Fruit fly (Drosophila melanogaster) whole organism: ENCODE data around the gene lcs.
A peak's percentile ranks its signal among the peaks of the same experiment; 100 is the strongest.

ENCODE experiments used
- CG8478 ChIP-seq: fragments of >200 bp; optimal IDR thresholded peaks from 2 replicates; lab custom pipeline; 2018; ENCODE audit warnings: inconsistent platforms
- Dll ChIP-seq: fragments of >200 bp; optimal IDR thresholded peaks from 2 replicates; lab custom pipeline; 2017
- EcR ChIP-seq, 2 experiments: fragments of >200 bp; optimal IDR thresholded peaks; 2 replicates each; lab custom pipeline; 2017; ENCODE audit warnings: missing biosample characterization in 2 of 2, missing genetic modification characterization in 2 of 2, missing genetic modification reagents in 2 of 2
- pan ChIP-seq: fragments of >200 bp; optimal IDR thresholded peaks from 2 replicates; lab custom pipeline; 2017
- psq ChIP-seq: fragments of >200 bp; optimal IDR thresholded peaks from 2 replicates; lab custom pipeline; 2017
- usp ChIP-seq: fragments of >200 bp; optimal IDR thresholded peaks from 2 replicates; lab custom pipeline; 2017; ENCODE audit warnings: missing biosample characterization, missing genetic modification characterization, mixed read lengths

lcs gene

DNA sequence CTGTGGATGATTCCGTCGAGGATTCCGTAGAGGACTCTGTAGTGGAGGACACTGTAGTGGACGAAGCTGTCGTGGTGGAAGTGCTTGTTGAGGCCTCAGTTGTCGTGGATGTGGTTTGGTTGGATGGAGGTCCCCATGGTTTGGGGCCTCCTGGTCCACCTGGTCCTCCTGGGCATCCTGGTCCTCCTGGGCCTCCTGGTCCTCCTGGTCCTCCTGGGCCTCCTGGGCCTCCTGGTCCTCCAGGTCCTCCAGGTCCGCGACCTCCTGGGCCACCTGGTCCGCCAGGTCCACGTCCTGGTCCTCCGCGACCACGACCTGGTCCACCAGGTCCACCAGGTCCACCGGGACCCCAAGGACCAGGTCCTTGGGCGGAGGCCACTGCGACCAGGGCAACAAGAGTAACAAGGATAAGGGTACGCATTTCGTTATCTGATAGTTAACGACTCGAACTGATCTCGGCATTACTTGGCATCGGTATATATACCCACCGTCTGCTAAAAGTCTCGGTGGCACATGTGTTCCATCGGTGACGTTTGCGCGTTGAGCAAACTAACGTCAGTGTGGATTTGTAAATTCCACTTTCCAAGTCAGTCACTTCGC, at the start of gene lcs:
TSS of gene lcs (minus strand) at position 457 of the 600 bp plus-strand sequence.
- TF ChIP-seq Dll (lab: Kevin White, UChicago) (no peak), psq (no peak)

DNA sequence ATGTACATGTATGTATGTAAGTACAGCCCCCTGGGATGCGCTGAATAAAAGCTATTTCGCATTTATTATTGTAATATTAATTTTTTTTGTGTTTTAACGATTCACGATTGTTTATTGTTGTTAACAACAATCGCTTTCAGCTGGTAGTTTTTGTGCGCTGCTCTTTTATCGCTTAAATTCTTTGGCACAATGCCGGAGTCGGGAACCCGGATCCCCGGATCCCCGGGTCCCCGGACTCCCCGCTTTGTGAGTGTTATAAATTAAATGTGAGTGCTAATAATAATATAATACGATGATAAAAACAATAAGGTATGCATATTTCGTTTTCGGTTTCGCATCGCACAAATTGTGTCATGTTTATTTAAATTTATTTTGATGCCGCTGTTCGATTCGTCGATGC, 43.6 kb upstream of the lcs start:
- no peak for TF ChIP-seq usp (GFP tag; lab: Kevin White, UChicago)
- no peak for TF ChIP-seq EcR (GFP tag; optimal IDR thresholded peaks at IDR 0.05; lab: Kevin White, UChicago)
- TF ChIP-seq psq: no peak
- no peak for TF ChIP-seq pan (lab: Kevin White, UChicago)
- no peak for TF ChIP-seq CG8478 (lab: Kevin White, UChicago)

DNA sequence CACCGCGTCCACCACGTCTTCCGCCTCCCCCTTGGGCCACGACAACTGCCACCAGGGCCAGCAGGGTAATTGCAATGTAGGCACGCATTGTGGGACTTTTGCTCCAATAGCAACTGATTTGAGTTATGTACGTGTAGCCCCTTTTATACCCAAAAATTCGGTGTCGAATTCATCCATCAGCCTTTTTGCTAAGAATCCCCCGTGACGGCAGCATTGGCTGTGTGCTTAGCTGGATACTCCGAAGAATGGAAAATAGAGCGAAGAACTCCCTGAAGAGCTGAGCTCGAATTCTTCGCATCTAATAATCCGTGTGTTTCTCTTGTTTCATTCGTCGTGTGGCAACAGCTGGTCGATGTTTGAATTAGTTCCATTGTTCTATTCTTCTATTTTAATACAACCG, 32.0 kb upstream of the lcs start, which contains the start of gene CG10918:
TSS of gene CG10918 (minus strand) at position 101 of the 400 bp plus-strand sequence.
- TF ChIP-seq pan (lab: Kevin White, UChicago): no peak

dm6 chrX:21402672-21403071, 5.6 kb upstream of the lcs start, which contains the start of gene whe:
whe (minus strand) TSS chrX:21402772.
- TF ChIP-seq CG8478 (lab: Kevin White, UChicago) (no peak), EcR (GFP tag; optimal IDR thresholded peaks at IDR 0.05; lab: Kevin White, UChicago) (no peak), usp (GFP tag; lab: Kevin White, UChicago) (no peak), Dll (lab: Kevin White, UChicago) (no peak), psq (no peak), pan (lab: Kevin White, UChicago) (no peak)

DNA sequence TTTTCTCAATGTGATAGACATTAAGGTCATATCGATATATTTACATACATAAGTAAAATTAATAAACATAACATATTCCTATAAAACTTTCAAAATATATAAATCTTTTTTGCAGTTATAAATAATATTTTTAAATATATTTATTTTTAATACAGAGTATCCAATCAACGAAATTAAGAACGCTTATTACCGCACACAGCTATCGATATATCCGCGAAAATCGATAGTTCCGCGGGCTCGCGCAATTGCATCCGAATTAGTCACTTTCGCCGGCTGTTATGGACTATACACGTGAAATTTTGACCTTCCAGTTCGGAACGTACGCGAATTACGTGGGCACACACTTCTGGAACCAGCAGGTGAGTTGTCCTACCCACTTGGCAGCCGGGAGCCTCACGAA, 8.4 kb downstream of the lcs start, which contains the start of gene mst:
TSS of gene mst (plus strand) at position 244 of the 400 bp plus-strand sequence.
- no peak for TF ChIP-seq pan (lab: Kevin White, UChicago)
- no peak for TF ChIP-seq CG8478 (lab: Kevin White, UChicago)
- no peak for TF ChIP-seq EcR (GFP tag; optimal IDR thresholded peaks at IDR 0.05; lab: Kevin White, UChicago)
- TF ChIP-seq Dll (lab: Kevin White, UChicago): no peak
- no peak for TF ChIP-seq usp (GFP tag; lab: Kevin White, UChicago)
- no peak for TF ChIP-seq psq

DNA sequence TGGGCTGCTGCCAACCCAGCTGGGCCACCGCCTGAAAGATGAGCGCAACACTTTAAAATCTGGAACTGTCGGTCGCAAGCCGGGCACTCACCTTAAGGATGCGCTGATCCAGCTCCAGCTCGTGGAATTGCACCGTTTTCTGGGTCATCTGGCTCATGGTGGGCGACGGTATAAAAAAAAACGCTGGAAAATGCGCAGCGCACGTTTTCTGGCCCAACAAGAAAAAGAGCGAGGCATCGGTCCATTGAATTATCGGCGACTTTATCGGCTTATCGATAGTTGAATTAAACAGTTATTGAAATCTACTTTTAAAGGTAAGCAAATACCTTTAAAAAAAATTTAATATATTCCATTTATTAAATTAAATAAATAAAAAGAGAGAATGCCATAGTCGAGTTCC, 9.4 kb downstream of the lcs start, which contains the start of gene Ddx56:
TSS of gene Ddx56 (minus strand) at position 252 of the 400 bp plus-strand sequence.
- TF ChIP-seq pan (lab: Kevin White, UChicago) (no peak), Dll (lab: Kevin White, UChicago) (no peak), EcR (GFP tag; optimal IDR thresholded peaks at IDR 0.05; lab: Kevin White, UChicago) (no peak), usp (GFP tag; lab: Kevin White, UChicago) (no peak), psq (no peak), CG8478 (lab: Kevin White, UChicago) (no peak)

dm6 chrX:21378344-21378882, 18.7 kb downstream of the lcs start:
- TF ChIP-seq usp (GFP tag; lab: Kevin White, UChicago) (no peak), EcR (GFP tag; optimal IDR thresholded peaks at IDR 0.05; lab: Kevin White, UChicago) (no peak), CG8478 (lab: Kevin White, UChicago) (no peak), Dll (lab: Kevin White, UChicago) (no peak), pan (lab: Kevin White, UChicago) (no peak), psq (no peak)

- no peak for TF ChIP-seq usp (GFP tag; lab: Kevin White, UChicago)
- no peak for TF ChIP-seq EcR (GFP tag; optimal IDR thresholded peaks at IDR 0.05; lab: Kevin White, UChicago)
- no peak for TF ChIP-seq CG8478 (lab: Kevin White, UChicago)
- no peak for TF ChIP-seq pan (lab: Kevin White, UChicago)
- no peak for TF ChIP-seq Dll (lab: Kevin White, UChicago)
- TF ChIP-seq psq: no peak
Observed at dm6 chrX:21375595-21376047, 21.5 kb downstream of the lcs start.

dm6 chrX:21373659-21374426, 23.3 kb downstream of the lcs start, which contains the start of gene slgA:
slgA (plus strand) TSS chrX:21374002.
- no peak for TF ChIP-seq usp (GFP tag; lab: Kevin White, UChicago)
- no peak for TF ChIP-seq EcR (GFP tag; optimal IDR thresholded peaks at IDR 0.05; lab: Kevin White, UChicago)
- no peak for TF ChIP-seq Dll (lab: Kevin White, UChicago)
- TF ChIP-seq psq: no peak
- no peak for TF ChIP-seq CG8478 (lab: Kevin White, UChicago)

dm6 chrX:21369149-21369988, 27.7 kb downstream of the lcs start:
- TF ChIP-seq EcR (GFP tag; optimal IDR thresholded peaks at IDR 0.05; lab: Kevin White, UChicago): no peak
- TF ChIP-seq CG8478 (lab: Kevin White, UChicago): peak; percentile 31

- no peak for TF ChIP-seq usp (GFP tag; lab: Kevin White, UChicago)
- TF ChIP-seq psq: no peak
- TF ChIP-seq EcR (GFP tag; optimal IDR thresholded peaks at IDR 0.05; lab: Kevin White, UChicago): peak in 1 of 2 experiments; percentile 53
- no peak for TF ChIP-seq pan (lab: Kevin White, UChicago)
Observed at dm6 chrX:21368410-21368918, 28.7 kb downstream of the lcs start.
